Worm (Caenorhabditis elegans) whole organism, L4 larva: ENCODE data around the gene srp-3.
A peak's percentile ranks its signal among the peaks of the same experiment; 100 is the strongest.

Source experiments
- F44E2.7 ChIP-seq: fragments of 200-800 bp; sonication (Bioruptor generic); IDR thresholded peaks from 2 replicates; pipeline ENCODE4 v2.1.2; 2022; ENCODE audit warnings: missing genetic modification characterization, missing compliant biosample characterization
- F49E8.2 ChIP-seq: sonication (generic microtip); optimal IDR thresholded peaks from 2 replicates; lab custom pipeline; 2016; ENCODE audit warnings: missing compliant biosample characterization, mild to moderate bottlenecking, missing genetic modification characterization, borderline replicate concordance
- R02D3.7 ChIP-seq: fragments of 150-350 bp; sonication (generic microtip); optimal IDR thresholded peaks from 3 replicates; lab custom pipeline; 2014; ENCODE audit warnings: missing biosample characterization, missing genetic modification characterization
- Y5F2A.4 ChIP-seq: fragments of 200-800 bp; sonication (Bioruptor generic); optimal IDR thresholded peaks from 2 replicates; lab custom pipeline; 2018; ENCODE audit warnings: mild to moderate bottlenecking, missing genetic modification characterization, missing compliant biosample characterization
- Y75B8A.6 ChIP-seq: fragments of 200-800 bp; sonication (Bioruptor generic); IDR thresholded peaks from 2 replicates; pipeline ENCODE4 v1.3.6; 2022; ENCODE audit warnings: missing genetic modification reagents, missing genetic modification characterization, missing compliant biosample characterization
- ama-1 ChIP-seq: fragments of 150-350 bp; optimal IDR thresholded peaks from 2 replicates; lab custom pipeline; 2014; ENCODE audit warnings: inconsistent platforms, mixed read lengths
- arid-1 ChIP-seq: fragments of 200-800 bp; sonication (Bioruptor generic); conservative IDR thresholded peaks from 2 replicates; pipeline ENCODE4 v1.3.6; 2022; ENCODE audit warnings: missing genetic modification reagents, missing genetic modification characterization, missing compliant biosample characterization
- attf-4 ChIP-seq: sonication (generic microtip); optimal IDR thresholded peaks from 3 replicates; lab custom pipeline; 2017; ENCODE audit warnings: missing biosample characterization, missing genetic modification characterization
- ceh-20 ChIP-seq: fragments of 200-800 bp; sonication (Bioruptor generic); IDR thresholded peaks from 2 replicates; pipeline ENCODE4 v1.3.6; 2022; ENCODE audit warnings: missing genetic modification reagents, missing genetic modification characterization, missing compliant biosample characterization
- ceh-32 ChIP-seq: sonication (generic microtip); optimal IDR thresholded peaks from 2 replicates; lab custom pipeline; 2016; ENCODE audit warnings: mild to moderate bottlenecking, missing genetic modification characterization, missing compliant biosample characterization; ENCODE audit not compliant: poor library complexity
- ceh-62 ChIP-seq: sonication (generic microtip); optimal IDR thresholded peaks from 2 replicates; lab custom pipeline; 2017; ENCODE audit warnings: missing biosample characterization, missing genetic modification characterization
- ceh-82 ChIP-seq: sonication (generic microtip); optimal IDR thresholded peaks from 2 replicates; lab custom pipeline; 2017; ENCODE audit warnings: missing biosample characterization, missing genetic modification characterization
- cey-2 ChIP-seq: sonication (generic microtip); optimal IDR thresholded peaks from 3 replicates; lab custom pipeline; 2017; ENCODE audit warnings: missing genetic modification characterization, mild to moderate bottlenecking, missing compliant biosample characterization, antibody characterized with exemption, borderline replicate concordance; ENCODE audit not compliant: insufficient read depth
- daf-19 ChIP-seq: fragments of 200-800 bp; sonication (Bioruptor generic); conservative IDR thresholded peaks from 2 replicates; pipeline ENCODE4 v1.3.6; 2022; ENCODE audit warnings: missing genetic modification characterization, missing compliant biosample characterization
- daf-8 ChIP-seq: fragments of 200-800 bp; sonication (Bioruptor generic); IDR thresholded peaks from 2 replicates; pipeline ENCODE4 v1.3.6; 2022; ENCODE audit warnings: missing genetic modification characterization, missing compliant biosample characterization
- dmd-6 ChIP-seq: fragments of 200-800 bp; sonication (Bioruptor generic); IDR thresholded peaks from 2 replicates; pipeline ENCODE4 v1.3.6; 2022; ENCODE audit warnings: missing genetic modification reagents, missing genetic modification characterization, missing compliant biosample characterization
- dmd-8 ChIP-seq: fragments of 200-800 bp; sonication (Bioruptor generic); IDR thresholded peaks from 2 replicates; pipeline ENCODE4 v1.3.6; 2022; ENCODE audit warnings: missing genetic modification characterization, missing compliant biosample characterization
- dmd-9 ChIP-seq: fragments of 200-800 bp; sonication (Bioruptor generic); IDR thresholded peaks from 2 replicates; pipeline ENCODE4 v1.3.6; 2022; ENCODE audit warnings: missing genetic modification reagents, missing genetic modification characterization, missing compliant biosample characterization
- dve-1 ChIP-seq: sonication (generic microtip); optimal IDR thresholded peaks from 2 replicates; lab custom pipeline; 2017; ENCODE audit warnings: antibody characterized with exemption, mild to moderate bottlenecking, missing genetic modification characterization, missing compliant biosample characterization; ENCODE audit not compliant: insufficient read depth
- egl-27 ChIP-seq: sonication (generic microtip); optimal IDR thresholded peaks from 3 replicates; lab custom pipeline; 2017; ENCODE audit warnings: missing biosample characterization, missing genetic modification reagents, missing genetic modification characterization
- egl-43 ChIP-seq: fragments of 200-800 bp; sonication (Bioruptor generic); IDR thresholded peaks from 2 replicates; pipeline ENCODE4 v1.3.6; 2022; ENCODE audit warnings: missing genetic modification reagents, missing genetic modification characterization, missing compliant biosample characterization
- hif-1 ChIP-seq, 2 experiments: sonication (generic microtip); optimal IDR thresholded peaks; 2 replicates each; lab custom pipeline; 2016 to 2017; ENCODE audit warnings: missing compliant biosample characterization in 2 of 2, missing genetic modification characterization in 2 of 2, missing genetic modification reagents in 2 of 2, missing genotype in 2 of 2, mild to moderate bottlenecking in 1 of 2
- hmg-1.1 ChIP-seq: fragments of 200-800 bp; sonication (Bioruptor generic); IDR thresholded peaks from 2 replicates; pipeline ENCODE4 v1.3.6; 2022; ENCODE audit warnings: missing genetic modification reagents, missing genetic modification characterization, missing compliant biosample characterization
- lim-7 ChIP-seq: fragments of 200-800 bp; sonication (Bioruptor generic); IDR thresholded peaks from 2 replicates; pipeline ENCODE4 v1.3.6; 2022; ENCODE audit warnings: missing genetic modification characterization, missing compliant biosample characterization
- lin-1 ChIP-seq: fragments of 200-800 bp; sonication (Bioruptor generic); IDR thresholded peaks from 2 replicates; pipeline ENCODE4 v1.3.6; 2022; ENCODE audit warnings: missing genetic modification reagents, missing genetic modification characterization, missing compliant biosample characterization
- lin-13 ChIP-seq: fragments of 150-350 bp; optimal IDR thresholded peaks from 2 replicates; lab custom pipeline; 2014; ENCODE audit warnings: missing biosample characterization, missing genetic modification reagents, missing genetic modification characterization
- lin-39 ChIP-seq: fragments of 150-350 bp; optimal IDR thresholded peaks from 2 replicates; lab custom pipeline; 2014; ENCODE audit warnings: missing biosample characterization, missing genetic modification reagents, missing genetic modification characterization
- lir-3 ChIP-seq: sonication (generic microtip); optimal IDR thresholded peaks from 2 replicates; lab custom pipeline; 2016; ENCODE audit warnings: mild to moderate bottlenecking, missing genetic modification characterization, missing compliant biosample characterization
- madf-5 ChIP-seq, 2 experiments: fragments of 200-800 bp; sonication (Bioruptor generic); IDR thresholded peaks; 2 replicates each; pipeline ENCODE4 v1.3.6; 2022; ENCODE audit warnings: missing compliant biosample characterization in 2 of 2, missing genetic modification characterization in 2 of 2
- mdt-29 ChIP-seq: fragments of 200-800 bp; sonication (Bioruptor generic); IDR thresholded peaks from 2 replicates; pipeline ENCODE4 v1.3.6; 2022; ENCODE audit warnings: missing genetic modification reagents, missing genetic modification characterization, missing compliant biosample characterization
- mep-1 ChIP-seq: fragments of 150-350 bp; sonication (generic microtip); optimal IDR thresholded peaks from 3 replicates; lab custom pipeline; 2014; ENCODE audit warnings: missing biosample characterization, missing genetic modification characterization
- mxl-2 ChIP-seq: fragments of 200-800 bp; sonication (Bioruptor generic); conservative IDR thresholded peaks from 2 replicates; pipeline ENCODE4 v1.3.6; 2022; ENCODE audit warnings: missing genetic modification reagents, missing genetic modification characterization, missing compliant biosample characterization
- nhr-102 ChIP-seq: sonication (generic microtip); optimal IDR thresholded peaks from 2 replicates; lab custom pipeline; 2016; ENCODE audit warnings: mild to moderate bottlenecking, missing genetic modification characterization, moderate library complexity, missing compliant biosample characterization
- nhr-111 ChIP-seq: fragments of 200-800 bp; sonication (Bioruptor generic); optimal IDR thresholded peaks from 2 replicates; lab custom pipeline; 2018; ENCODE audit warnings: mild to moderate bottlenecking, missing genetic modification characterization, missing compliant biosample characterization
- nhr-25 ChIP-seq: sonication (generic microtip); optimal IDR thresholded peaks from 2 replicates; lab custom pipeline; 2017; ENCODE audit warnings: missing genetic modification characterization, mild to moderate bottlenecking, missing compliant biosample characterization, antibody characterized with exemption, moderate library complexity, borderline replicate concordance; ENCODE audit not compliant: insufficient read depth
- nhr-41 ChIP-seq: fragments of 200-800 bp; sonication (Bioruptor generic); IDR thresholded peaks from 2 replicates; pipeline ENCODE4 v1.3.6; 2022; ENCODE audit warnings: missing genetic modification reagents, missing genetic modification characterization, missing compliant biosample characterization
- nhr-42 ChIP-seq: fragments of 200-800 bp; sonication (Bioruptor generic); IDR thresholded peaks from 2 replicates; pipeline ENCODE4 v1.3.6; 2022; ENCODE audit warnings: missing genetic modification characterization, missing compliant biosample characterization
- nhr-77 ChIP-seq: fragments of 150-350 bp; optimal IDR thresholded peaks from 2 replicates; lab custom pipeline; 2014; ENCODE audit warnings: missing biosample characterization, missing genetic modification characterization
- saeg-2 ChIP-seq: fragments of 200-800 bp; sonication (Bioruptor generic); IDR thresholded peaks from 2 replicates; pipeline ENCODE4 v1.3.6; 2022; ENCODE audit warnings: missing genetic modification reagents, missing genetic modification characterization, missing compliant biosample characterization
- skn-1 ChIP-seq: fragments of 150-350 bp; optimal IDR thresholded peaks from 2 replicates; lab custom pipeline; 2014; ENCODE audit warnings: missing biosample characterization, missing genetic modification characterization
- spr-1 ChIP-seq: sonication (generic microtip); optimal IDR thresholded peaks from 2 replicates; lab custom pipeline; 2016; ENCODE audit warnings: mild to moderate bottlenecking, missing genetic modification characterization, missing compliant biosample characterization
- tag-97 ChIP-seq: fragments of 200-800 bp; sonication (Bioruptor generic); IDR thresholded peaks from 2 replicates; pipeline ENCODE4 v1.3.6; 2022; ENCODE audit warnings: missing genetic modification characterization, missing compliant biosample characterization
- vab-7 ChIP-seq: fragments of 200-800 bp; sonication (Bioruptor generic); IDR thresholded peaks from 2 replicates; pipeline ENCODE4 v1.3.6; 2022; ENCODE audit warnings: missing genetic modification reagents, missing genetic modification characterization, missing compliant biosample characterization
- zfp-3 ChIP-seq: fragments of 200-800 bp; sonication (Bioruptor generic); conservative IDR thresholded peaks from 2 replicates; pipeline ENCODE4 v1.3.6; 2022; ENCODE audit warnings: missing genetic modification reagents, missing genetic modification characterization, missing compliant biosample characterization
- ztf-11 ChIP-seq: fragments of 150-350 bp; optimal IDR thresholded peaks from 2 replicates; lab custom pipeline; 2014; ENCODE audit warnings: missing biosample characterization, missing genetic modification characterization

srp-3 gene

ce11 chrV:1943465-1943864, 34.8 kb downstream of the srp-3 start (continued):
- TF ChIP-seq ceh-82 (tag; lab: Kevin White, UChicago) (no peak), R02D3.7 (tag; lab: Kevin White, UChicago) (no peak), mxl-2 (GFP tag; lab: Robert Waterston, UW) (no peak), Y5F2A.4 (no peak), cey-2 (no peak), dve-1 (tag; lab: Kevin White, UChicago) (no peak), dmd-8 (no peak), dmd-6 (GFP tag; lab: Robert Waterston, UW) (no peak), lin-1 (GFP tag; lab: Robert Waterston, UW) (no peak), hmg-1.1 (GFP tag; lab: Robert Waterston, UW) (peak; percentile 52), madf-5 (GFP tag; IDR thresholded peaks at IDR 0.05; lab: Robert Waterston, UW) (no peak), nhr-77 (tag; lab: Kevin White, UChicago) (no peak), vab-7 (GFP tag; lab: Robert Waterston, UW) (no peak), ceh-20 (GFP tag; lab: Robert Waterston, UW) (no peak), egl-27 (tag; lab: Kevin White, UChicago) (no peak), hif-1 (tag; optimal IDR thresholded peaks at IDR 0.05; lab: Kevin White, UChicago) (no peak), mep-1 (tag; lab: Kevin White, UChicago) (peak; percentile 34), F49E8.2 (tag; lab: Kevin White, UChicago) (no peak), lin-39 (no peak), lim-7 (GFP tag; lab: Robert Waterston, UW) (no peak), tag-97 (no peak), attf-4 (tag; lab: Kevin White, UChicago) (no peak), saeg-2 (GFP tag; lab: Robert Waterston, UW) (no peak), spr-1 (tag; lab: Kevin White, UChicago) (no peak)
- TF ChIP-seq, all 104 proteins: peak for 12

- no peak for TF ChIP-seq Y75B8A.6 (GFP tag; lab: Robert Waterston, UW)
- TF ChIP-seq skn-1 (tag; lab: Kevin White, UChicago) = no peak
- TF ChIP-seq F44E2.7 (GFP tag; lab: Robert Waterston, UW) = no peak
- TF ChIP-seq lir-3 (tag; lab: Kevin White, UChicago) = no peak
- no peak for TF ChIP-seq nhr-102 (tag; lab: Kevin White, UChicago)
- no peak for TF ChIP-seq spr-1 (tag; lab: Kevin White, UChicago)
- no peak for TF ChIP-seq nhr-111 (GFP tag; lab: Kevin White, UChicago)
- TF ChIP-seq egl-43 = no peak
- no peak for TF ChIP-seq ama-1 (lab: Kevin White, UChicago)
- TF ChIP-seq egl-27 (tag; lab: Kevin White, UChicago) = no peak
- TF ChIP-seq ztf-11 (tag; lab: Kevin White, UChicago) = no peak
- no peak for TF ChIP-seq attf-4 (tag; lab: Kevin White, UChicago)
Observed at ce11 chrV:1945875-1946274, 37.2 kb downstream of the srp-3 start.

DNA sequence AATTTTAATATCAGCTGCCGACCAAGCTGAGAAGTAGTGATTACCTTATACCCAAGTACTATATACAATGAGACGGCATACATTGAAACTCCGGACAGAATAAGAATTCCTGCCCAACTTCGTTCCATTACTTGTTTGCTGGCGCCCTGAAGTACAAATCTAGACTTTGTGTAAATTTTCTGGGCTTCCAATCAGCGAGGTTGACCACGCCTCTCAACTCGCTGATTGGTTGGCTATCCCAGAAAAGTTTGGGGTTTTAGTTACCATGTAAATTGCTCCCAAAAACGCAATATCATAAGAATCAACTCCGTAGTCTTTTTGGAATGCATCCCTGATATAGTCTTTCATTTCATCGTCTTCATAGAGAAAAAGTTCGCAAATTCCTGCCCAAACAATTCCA, 46.6 kb downstream of the srp-3 start:
- TF ChIP-seq spr-1 (tag; lab: Kevin White, UChicago) = no peak
- TF ChIP-seq nhr-102 (tag; lab: Kevin White, UChicago) = no peak
- TF ChIP-seq lin-13 (GFP tag; lab: Kevin White, UChicago) = no peak
- TF ChIP-seq nhr-41 = no peak
- TF ChIP-seq nhr-42 (GFP tag; lab: Robert Waterston, UW) = no peak
- TF ChIP-seq ceh-62 = no peak
- TF ChIP-seq daf-19 (GFP tag; lab: Robert Waterston, UW) = no peak
- no peak for TF ChIP-seq ceh-32 (tag; lab: Kevin White, UChicago)
- TF ChIP-seq mep-1 (tag; lab: Kevin White, UChicago) = no peak
- no peak for TF ChIP-seq mdt-29 (GFP tag; lab: Robert Waterston, UW)
- TF ChIP-seq lin-39 = no peak
- TF ChIP-seq arid-1 (GFP tag; lab: Robert Waterston, UW) = no peak
- TF ChIP-seq daf-8 (GFP tag; lab: Robert Waterston, UW) = no peak
- no peak for TF ChIP-seq zfp-3 (GFP tag; lab: Robert Waterston, UW)
- no peak for TF ChIP-seq dmd-9 (GFP tag; lab: Robert Waterston, UW)
- no peak for TF ChIP-seq nhr-25 (tag; lab: Kevin White, UChicago)
